Fruit fly (Drosophila melanogaster): ENCODE data around the gene CG2889.

dm6 chrX:10486144-10487030 lies 12.6 kb downstream of the CG2889 start:
- no peak for TF ChIP-seq CG8478 (optimal IDR thresholded peaks at IDR 0.05)
- TF ChIP-seq CTCF (optimal IDR thresholded peaks at IDR 0.05), result no peak

Data from S2 (cell line).